Worm (Caenorhabditis elegans): Measurements from ENCODE around the gene F18H3.1.
A peak's percentile ranks its signal among the peaks of the same experiment; 100 is the strongest.

Gene F18H3.1

DNA sequence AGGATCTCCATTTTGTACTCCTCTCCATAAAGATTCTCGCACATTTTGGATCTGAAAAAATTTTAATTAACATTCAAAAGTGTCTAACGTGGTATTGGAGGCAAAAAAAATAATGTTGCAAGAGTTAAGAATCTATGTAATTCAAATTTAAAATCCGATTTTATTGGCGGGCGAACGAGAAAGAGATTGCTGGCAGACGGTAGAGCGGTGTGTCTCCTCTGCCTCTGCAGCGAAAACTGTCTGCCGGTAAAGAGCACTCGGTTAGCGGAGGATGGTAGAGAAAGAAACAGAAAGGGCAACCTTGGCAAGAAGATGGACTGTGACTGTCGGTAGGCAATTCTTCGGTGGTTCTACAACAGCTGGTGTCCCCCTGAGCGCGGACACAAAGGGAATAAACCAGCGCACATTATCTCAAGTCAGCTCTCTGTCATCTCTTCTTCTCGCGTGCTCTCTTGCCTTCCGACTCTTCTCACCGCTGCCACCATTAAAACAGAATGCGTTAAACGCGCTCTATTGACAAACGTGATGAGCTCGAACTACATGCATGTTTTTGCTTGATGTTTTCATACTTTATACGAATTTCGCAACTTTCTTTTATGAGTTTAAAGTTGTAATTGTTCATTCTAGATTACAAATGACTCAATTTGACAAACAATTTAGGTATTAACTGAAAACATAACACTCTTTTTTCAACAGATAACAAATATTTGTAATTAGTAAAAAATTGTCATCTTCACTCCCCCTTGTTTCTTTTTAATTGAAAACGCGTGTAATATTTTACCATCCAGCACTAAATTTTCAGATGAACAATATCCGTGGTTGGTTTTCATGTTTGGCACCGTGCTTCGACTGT lies at the start of gene F18H3.1, which contains the start of gene cdk-4 (continued):
- 0 out of 2 replicates have a peak, but pooled peaks have one; percentile 15 for TF ChIP-seq dmd-6 (GFP tag; IDR thresholded peaks at IDR 0.05)
- TF ChIP-seq madf-9 (GFP tag; conservative IDR thresholded peaks at IDR 0.05), result no peak
- TF ChIP-seq zip-2 (tag; optimal IDR thresholded peaks at IDR 0.05), result no peak
- TF ChIP-seq sdz-12 (GFP tag; optimal IDR thresholded peaks at IDR 0.05), result no peak
- TF ChIP-seq tag-97 (GFP tag; IDR thresholded peaks at IDR 0.05), result no peak
- no peak; the same call in 1 of the 2 replicates for TF ChIP-seq hmg-1.1 (GFP tag; IDR thresholded peaks at IDR 0.05)
- no peak for TF ChIP-seq aly-2 (tag; optimal IDR thresholded peaks at IDR 0.05)

DNA sequence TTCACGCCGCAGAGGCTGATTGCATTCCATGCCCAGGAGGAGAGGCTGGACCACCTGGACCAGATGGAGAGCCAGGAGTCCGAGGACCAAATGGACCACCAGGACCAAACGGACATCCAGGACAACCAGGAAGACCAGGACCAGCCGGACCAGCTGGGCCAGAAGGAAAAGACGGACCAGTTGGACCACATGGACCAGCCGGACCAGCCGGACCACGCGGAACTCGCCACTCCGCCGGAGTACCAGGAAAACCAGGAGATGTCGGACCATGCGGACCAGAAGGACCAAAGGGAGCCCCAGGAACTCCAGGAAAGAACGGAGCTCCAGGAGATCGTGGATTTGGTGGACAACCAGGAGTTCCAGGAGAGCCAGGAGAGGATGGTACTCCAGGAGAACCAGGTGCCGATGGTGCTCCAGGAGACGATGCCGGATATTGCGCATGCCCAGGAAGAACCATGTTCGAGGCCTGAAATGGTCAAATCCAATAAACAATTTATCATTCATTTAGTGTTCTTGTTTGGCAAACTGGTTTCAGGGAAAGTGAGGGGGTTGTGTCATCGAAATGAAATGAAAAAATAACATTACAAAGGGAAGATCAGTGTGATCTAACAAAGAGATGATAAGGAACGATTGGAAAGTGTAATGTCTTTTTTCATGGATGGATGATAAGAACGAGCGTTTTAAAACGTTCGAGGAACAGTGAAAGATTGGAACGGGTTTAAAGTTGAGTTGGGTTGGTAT lies 49.4 kb upstream of the F18H3.1 start:
- TF ChIP-seq D1046.2 (GFP tag; IDR thresholded peaks at IDR 0.05), result no peak
- TF ChIP-seq unc-39 (tag; optimal IDR thresholded peaks at IDR 0.05), result no peak
- no peak for TF ChIP-seq mxl-3 (GFP tag; optimal IDR thresholded peaks at IDR 0.05)
- TF ChIP-seq cey-2 (tag; optimal IDR thresholded peaks at IDR 0.05; ENCODE audit: borderline replicate concordance, insufficient read depth), result no peak
- no peak for TF ChIP-seq mdl-1 (tag; optimal IDR thresholded peaks at IDR 0.05)
- no peak for TF ChIP-seq ZK337.2 (GFP tag; IDR thresholded peaks at IDR 0.05)
- peak; percentile 11; the same call in 1 of the 2 replicates for TF ChIP-seq dmd-6 (GFP tag; IDR thresholded peaks at IDR 0.05)
- TF ChIP-seq daf-19 (GFP tag; conservative IDR thresholded peaks at IDR 0.05), result no peak
- TF ChIP-seq F37D6.2 (tag; optimal IDR thresholded peaks at IDR 0.05), result no peak
- no peak for TF ChIP-seq nhr-237 (tag; optimal IDR thresholded peaks at IDR 0.05)
- TF ChIP-seq nhr-28 (tag; optimal IDR thresholded peaks at IDR 0.05), result peak; percentile 42
- 0 out of 2 replicates have a peak, but pooled peaks have one; percentile 9 for TF ChIP-seq php-3 (GFP tag; IDR thresholded peaks at IDR 0.05)
- peak; percentile 96 for TF ChIP-seq set-16 (GFP tag; IDR thresholded peaks at IDR 0.05)
- no peak for TF ChIP-seq gei-8 (GFP tag; optimal IDR thresholded peaks at IDR 0.05)
- TF ChIP-seq spr-3 (GFP tag; optimal IDR thresholded peaks at IDR 0.05), result no peak
- TF ChIP-seq lin-38 (GFP tag; IDR thresholded peaks at IDR 0.05), result no peak
- peak; percentile 18 for TF ChIP-seq jun-1 (tag; optimal IDR thresholded peaks at IDR 0.05)
- TF ChIP-seq lir-3 (tag; optimal IDR thresholded peaks at IDR 0.05), result no peak
- TF ChIP-seq zag-1 (tag; optimal IDR thresholded peaks at IDR 0.05), result no peak
- no peak for TF ChIP-seq mep-1 (tag; optimal IDR thresholded peaks at IDR 0.05)
- TF ChIP-seq ceh-82 (tag; optimal IDR thresholded peaks at IDR 0.05), result no peak
- TF ChIP-seq lsy-2 (tag; optimal IDR thresholded peaks at IDR 0.05), result no peak
- no peak for TF ChIP-seq hlh-30 (tag; optimal IDR thresholded peaks at IDR 0.05; ENCODE audit: insufficient read depth)
- TF ChIP-seq nhr-48 (tag; optimal IDR thresholded peaks at IDR 0.05), result no peak
- peak; percentile 15 for TF ChIP-seq hlh-11 (tag; optimal IDR thresholded peaks at IDR 0.05)
- TF ChIP-seq daf-16 (GFP tag; optimal IDR thresholded peaks at IDR 0.05), result no peak
- no peak for TF ChIP-seq daf-16 (tag; optimal IDR thresholded peaks at IDR 0.05)
- no peak for TF ChIP-seq attf-4 (tag; optimal IDR thresholded peaks at IDR 0.05)
- no peak for TF ChIP-seq arid-1 (GFP tag; conservative IDR thresholded peaks at IDR 0.05)
- TF ChIP-seq hmg-1.1 (GFP tag; IDR thresholded peaks at IDR 0.05), result no peak
- TF ChIP-seq madf-5 (GFP tag; IDR thresholded peaks at IDR 0.05), result 0 out of 4 replicates have a peak, but pooled peaks of 1 of the 2 experiments have one; percentile 43
- peak in 1 of 2 experiments; percentile 46 for TF ChIP-seq unc-62 (GFP tag; optimal IDR thresholded peaks at IDR 0.05 in 1 of 2)
- TF ChIP-seq unc-62 (tag; optimal IDR thresholded peaks at IDR 0.05), result no peak
- TF ChIP-seq Y75B8A.6 (GFP tag; IDR thresholded peaks at IDR 0.05), result no peak
- no peak for TF ChIP-seq T20F7.1 (GFP tag; optimal IDR thresholded peaks at IDR 0.05)
- TF ChIP-seq F10B5.3 (tag; optimal IDR thresholded peaks at IDR 0.05), result no peak
- TF ChIP-seq fkh-10 (GFP tag; optimal IDR thresholded peaks at IDR 0.05), result no peak
- no peak for TF ChIP-seq rbr-2 (tag; optimal IDR thresholded peaks at IDR 0.05)
- no peak for TF ChIP-seq dmd-9 (GFP tag; IDR thresholded peaks at IDR 0.05)
- no peak for TF ChIP-seq lin-13 (GFP tag; optimal IDR thresholded peaks at IDR 0.05)
- TF ChIP-seq Y105C5A.15 (GFP tag; IDR thresholded peaks at IDR 0.05), result no peak
- no peak for TF ChIP-seq lim-7 (GFP tag; IDR thresholded peaks at IDR 0.05)

Measured in whole organism, L4 larva.